Fruit fly (Drosophila melanogaster) whole organism, embryonic: ENCODE results near the gene gry.

ENCODE experiments used
- Antp ChIP-seq: fragments of 200-800 bp; sonication (Bioruptor generic); optimal IDR thresholded peaks from 3 replicates; lab custom pipeline; 2016; ENCODE audit warnings: missing biosample characterization, missing genetic modification characterization
- Asciz ChIP-seq: fragments of 200-800 bp; sonication (Bioruptor generic); optimal IDR thresholded peaks from 2 replicates; lab custom pipeline; 2017; ENCODE audit warnings: missing biosample characterization, mild to moderate bottlenecking, missing genetic modification characterization, missing genetic modification reagents
- CG10267 ChIP-seq: fragments of 200-800 bp; sonication (Bioruptor generic); optimal IDR thresholded peaks from 2 replicates; lab custom pipeline; 2018; ENCODE audit warnings: missing biosample characterization, mild to moderate bottlenecking, missing genetic modification characterization, moderate library complexity
- CG10431 ChIP-seq: fragments of 200-800 bp; sonication (Bioruptor generic); optimal IDR thresholded peaks from 3 replicates; lab custom pipeline; 2018; ENCODE audit warnings: missing biosample characterization, mild to moderate bottlenecking, missing genetic modification characterization
- CG12155 ChIP-seq: fragments of 200-800 bp; sonication (Bioruptor generic); optimal IDR thresholded peaks from 3 replicates; lab custom pipeline; 2016; ENCODE audit warnings: missing biosample characterization, missing genetic modification characterization
- CG12391 ChIP-seq: fragments of 200-800 bp; sonication (Bioruptor generic); optimal IDR thresholded peaks from 3 replicates; lab custom pipeline; 2018; ENCODE audit warnings: missing biosample characterization, mild to moderate bottlenecking, missing genetic modification characterization, moderate library complexity
- CG13287 ChIP-seq: fragments of 200-800 bp; sonication (Bioruptor generic); IDR thresholded peaks from 2 replicates; pipeline ENCODE4 v1.3.6; 2022; ENCODE audit warnings: missing biosample characterization, missing genetic modification characterization; ENCODE audit not compliant: partially characterized antibody
- CG16779 ChIP-seq: fragments of 200-800 bp; sonication (Bioruptor generic); IDR thresholded peaks from 2 replicates; pipeline ENCODE4 v1.3.6; 2022; ENCODE audit warnings: missing biosample characterization, missing genetic modification characterization
- CG2678 ChIP-seq: fragments of 200-800 bp; sonication (Bioruptor generic); optimal IDR thresholded peaks from 3 replicates; lab custom pipeline; 2019; ENCODE audit warnings: missing biosample characterization, mild to moderate bottlenecking, missing genetic modification characterization, moderate library complexity
- CG32772 ChIP-seq: fragments of 200-800 bp; sonication (Bioruptor generic); IDR thresholded peaks from 2 replicates; pipeline ENCODE4 v1.3.6; 2022; ENCODE audit warnings: missing biosample characterization, missing genetic modification characterization
- CG6765 ChIP-seq: fragments of 200-800 bp; sonication (Bioruptor generic); optimal IDR thresholded peaks from 3 replicates; lab custom pipeline; 2017; ENCODE audit warnings: missing biosample characterization, mild to moderate bottlenecking, missing genetic modification characterization
- CG6813 ChIP-seq: fragments of 200-800 bp; sonication (Bioruptor generic); optimal IDR thresholded peaks from 2 replicates; lab custom pipeline; 2017; ENCODE audit warnings: missing biosample characterization, missing genetic modification characterization, mild to moderate bottlenecking, moderate library complexity, missing genetic modification reagents
- CG8290 ChIP-seq, 3 experiments: fragments of 200-800 bp; sonication (Bioruptor generic); optimal IDR thresholded peaks; 2 replicates each; lab custom pipeline; 2016 to 2019; ENCODE audit warnings: missing biosample characterization in 3 of 3, missing genetic modification characterization in 3 of 3, mild to moderate bottlenecking in 2 of 3, moderate library complexity in 1 of 3
- CG8359 ChIP-seq: fragments of 200-800 bp; sonication (Bioruptor generic); optimal IDR thresholded peaks from 2 replicates; lab custom pipeline; 2017; ENCODE audit warnings: missing biosample characterization, mild to moderate bottlenecking, missing genetic modification characterization, borderline replicate concordance
- E2f1 ChIP-seq: fragments of 200-800 bp; sonication (Bioruptor generic); IDR thresholded peaks from 2 replicates; pipeline ENCODE4 v1.3.6; 2022; ENCODE audit warnings: missing biosample characterization, missing genetic modification characterization
- GATAe ChIP-seq: fragments of 200-800 bp; sonication (Bioruptor generic); conservative IDR thresholded peaks from 2 replicates; pipeline ENCODE4 v1.3.6; 2022; ENCODE audit warnings: missing biosample characterization, missing genetic modification characterization
- Hr51 ChIP-seq, 2 experiments: fragments of 200-800 bp; sonication (Bioruptor generic); optimal IDR thresholded peaks; 2 replicates in 1 of 2; 3 replicates in 1 of 2; lab custom pipeline; 2016 to 2018; ENCODE audit warnings: missing biosample characterization in 2 of 2, missing genetic modification characterization in 2 of 2, mild to moderate bottlenecking in 1 of 2, moderate library complexity in 1 of 2
- MTF-1 ChIP-seq: fragments of 200-800 bp; sonication (Bioruptor generic); optimal IDR thresholded peaks from 2 replicates; lab custom pipeline; 2018; ENCODE audit warnings: missing biosample characterization, mild to moderate bottlenecking, missing genetic modification characterization, borderline replicate concordance
- Med ChIP-seq: fragments of 200-800 bp; sonication (Bioruptor generic); peaks from one replicate; lab custom pipeline; 2016; ENCODE audit warnings: missing biosample characterization, missing genetic modification characterization, mild to moderate bottlenecking, inconsistent platforms, moderate library complexity
- Mes4 ChIP-seq: fragments of 200-800 bp; sonication (Bioruptor generic); optimal IDR thresholded peaks from 2 replicates; lab custom pipeline; 2016; ENCODE audit warnings: missing biosample characterization, missing genetic modification characterization
- NC2α ChIP-seq: fragments of 200-800 bp; sonication (Bioruptor generic); optimal IDR thresholded peaks from 2 replicates; lab custom pipeline; 2016; ENCODE audit warnings: missing biosample characterization, missing genetic modification characterization
- NfI ChIP-seq: fragments of 200-800 bp; sonication (Bioruptor generic); optimal IDR thresholded peaks from 3 replicates; lab custom pipeline; 2018; ENCODE audit warnings: missing biosample characterization, mild to moderate bottlenecking, missing genetic modification characterization, moderate library complexity
- PHDP ChIP-seq: fragments of 200-800 bp; sonication (Bioruptor generic); optimal IDR thresholded peaks from 3 replicates; lab custom pipeline; 2018; ENCODE audit warnings: missing biosample characterization, mild to moderate bottlenecking, missing genetic modification characterization, moderate library complexity
- Pdp1 ChIP-seq, 2 experiments: fragments of 200-800 bp; sonication (Bioruptor generic); optimal IDR thresholded peaks; 3 replicates each; lab custom pipeline; 2016; ENCODE audit warnings: missing biosample characterization in 2 of 2, missing genetic modification characterization in 2 of 2, mild to moderate bottlenecking in 1 of 2, moderate library complexity in 1 of 2
- az2 ChIP-seq: fragments of 200-800 bp; sonication (Bioruptor generic); optimal IDR thresholded peaks from 3 replicates; lab custom pipeline; 2016; ENCODE audit warnings: missing biosample characterization, missing genetic modification characterization
- bsh ChIP-seq, 2 experiments: fragments of 200-800 bp; sonication (Bioruptor generic); optimal IDR thresholded peaks; 2 replicates each; lab custom pipeline; 2017 to 2018; ENCODE audit warnings: mild to moderate bottlenecking in 2 of 2, missing biosample characterization in 2 of 2, missing genetic modification characterization in 2 of 2, moderate library complexity in 1 of 2
- chif ChIP-seq, 2 experiments: fragments of 200-800 bp; sonication (Bioruptor generic); optimal IDR thresholded peaks; 3 replicates each; lab custom pipeline; 2016; ENCODE audit warnings: missing biosample characterization in 2 of 2, missing genetic modification characterization in 2 of 2
- chinmo ChIP-seq: fragments of 200-800 bp; sonication (Bioruptor generic); IDR thresholded peaks from 4 replicates; pipeline ENCODE4 v1.3.6; 2022; ENCODE audit warnings: missing biosample characterization, missing genetic modification characterization; ENCODE audit not compliant: partially characterized antibody
- crc ChIP-seq: fragments of 200-800 bp; sonication (Bioruptor generic); optimal IDR thresholded peaks from 2 replicates; lab custom pipeline; 2016; ENCODE audit warnings: missing biosample characterization, missing genetic modification characterization
- dmrt99B ChIP-seq: fragments of 200-800 bp; sonication (Bioruptor generic); optimal IDR thresholded peaks from 2 replicates; lab custom pipeline; 2018; ENCODE audit warnings: missing biosample characterization, mild to moderate bottlenecking, missing genetic modification characterization, moderate library complexity
- fd3F ChIP-seq: fragments of 200-800 bp; sonication (Bioruptor generic); optimal IDR thresholded peaks from 2 replicates; lab custom pipeline; 2018; ENCODE audit warnings: missing biosample characterization, mild to moderate bottlenecking, missing genetic modification characterization, moderate library complexity
- gce ChIP-seq: fragments of 200-800 bp; sonication (Bioruptor generic); IDR thresholded peaks from 3 replicates; pipeline ENCODE4 v1.3.6; 2022; ENCODE audit warnings: missing biosample characterization, missing genetic modification characterization
- hbn ChIP-seq: fragments of 200-800 bp; sonication (Bioruptor generic); IDR thresholded peaks from 2 replicates; pipeline ENCODE4 v1.3.6; 2022; ENCODE audit warnings: missing biosample characterization, missing genetic modification characterization; ENCODE audit not compliant: partially characterized antibody
- hkb ChIP-seq, 2 experiments: fragments of 200-800 bp in 1 of 2; fragments of >200 bp in 1 of 2; sonication (Bioruptor generic) in 1 of 2; IDR thresholded peaks in 1 of 2; optimal IDR thresholded peaks in 1 of 2; 2 replicates each; pipeline versions ENCODE4 v1.3.6 to Lab custom; 2017 to 2022; ENCODE audit warnings: missing biosample characterization in 1 of 2, missing genetic modification characterization in 1 of 2
- klu ChIP-seq: fragments of 200-800 bp; sonication (Bioruptor generic); IDR thresholded peaks from 2 replicates; pipeline ENCODE4 v1.3.6; 2022; ENCODE audit warnings: missing biosample characterization, missing genetic modification characterization
- onecut ChIP-seq: fragments of 200-800 bp; sonication (Bioruptor generic); IDR thresholded peaks from 2 replicates; pipeline ENCODE4 v1.3.6; 2022; ENCODE audit warnings: missing biosample characterization, missing genetic modification characterization
- pan ChIP-seq, 4 experiments: fragments of >200 bp in 3 of 4; fragments of 200-800 bp in 1 of 4; sonication (Bioruptor generic) in 1 of 4; optimal IDR thresholded peaks in 3 of 4; IDR thresholded peaks in 1 of 4; 2 replicates each; pipeline versions ENCODE4 v1.3.6 to Lab custom; 2017 to 2022; ENCODE audit warnings: missing biosample characterization in 2 of 4, missing genetic modification characterization in 2 of 4, mixed read lengths in 1 of 4
- peb ChIP-seq: fragments of 200-800 bp; sonication (Bioruptor generic); IDR thresholded peaks from 2 replicates; pipeline ENCODE4 v1.3.6; 2022; ENCODE audit warnings: missing biosample characterization, missing genetic modification characterization
- ro ChIP-seq: fragments of 200-800 bp; sonication (Bioruptor generic); IDR thresholded peaks from 2 replicates; pipeline ENCODE4 v1.3.6; 2022; ENCODE audit warnings: missing biosample characterization, missing genetic modification characterization
- row ChIP-seq: fragments of 200-800 bp; sonication (Bioruptor generic); IDR thresholded peaks from 3 replicates; pipeline ENCODE4 v1.3.6; 2022; ENCODE audit warnings: missing biosample characterization, missing genetic modification characterization
- salm ChIP-seq: fragments of 200-800 bp; sonication (Bioruptor generic); optimal IDR thresholded peaks from 2 replicates; lab custom pipeline; 2018; ENCODE audit warnings: missing biosample characterization, mild to moderate bottlenecking, missing genetic modification characterization
- sens ChIP-seq: fragments of 200-800 bp; sonication (Bioruptor generic); peaks from one replicate; lab custom pipeline; 2016; ENCODE audit warnings: missing biosample characterization, missing genetic modification characterization
- wdn ChIP-seq: fragments of 200-800 bp; sonication (Bioruptor generic); IDR thresholded peaks from 2 replicates; pipeline ENCODE4 v1.3.6; 2022; ENCODE audit warnings: missing biosample characterization, missing genetic modification characterization
- zf30C ChIP-seq: fragments of 200-800 bp; sonication (Bioruptor generic); optimal IDR thresholded peaks from 3 replicates; lab custom pipeline; 2018; ENCODE audit warnings: missing biosample characterization, mild to moderate bottlenecking, missing genetic modification characterization

gry gene

DNA sequence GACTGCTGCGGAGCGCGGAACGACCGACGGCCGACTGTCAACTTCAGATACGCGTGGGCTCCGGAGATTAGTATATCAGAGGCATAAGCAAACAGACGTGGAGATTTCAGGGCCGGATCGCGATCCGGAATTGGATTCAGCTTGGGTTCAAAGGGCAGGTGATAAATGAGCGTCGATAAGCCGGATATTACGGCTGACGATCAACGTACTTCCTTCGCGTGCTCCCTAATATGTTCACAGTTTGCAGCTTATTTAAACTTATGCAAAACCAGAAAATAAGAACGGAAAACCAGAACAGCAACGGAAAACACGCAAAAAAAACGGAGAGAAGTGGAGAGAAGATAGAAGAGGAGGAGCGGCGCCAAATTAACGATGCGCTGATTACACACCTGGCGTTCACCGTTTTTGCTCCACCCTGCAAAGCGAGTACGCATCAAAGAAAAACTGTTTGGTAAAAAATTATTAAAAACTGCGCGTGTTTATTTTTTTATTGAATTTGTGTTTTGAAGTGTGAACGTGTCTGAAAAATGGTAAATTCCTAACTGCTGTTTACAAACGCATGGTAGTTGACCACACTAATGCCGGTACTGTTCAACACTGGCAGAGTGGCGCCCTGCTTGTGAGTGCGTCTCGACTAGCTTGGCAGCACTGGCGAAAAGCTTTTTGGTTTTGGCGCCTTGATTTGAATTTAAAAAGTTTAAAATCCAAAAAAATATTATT is 40.3 kb downstream of the gry start, which contains the start of gene CG17746 (continued):
- TF ChIP-seq CG12155 (GFP tag; lab: Kevin White, UChicago) (peak; percentile 42), onecut (GFP tag; lab: Robert Waterston, UW) (0 out of 2 replicates have a peak, but pooled peaks have one; percentile 6), crc (no peak), Antp (peak; percentile 34), pan (optimal IDR thresholded peaks at IDR 0.05; lab: Kevin White, UChicago) (no peak), pan (GFP tag; optimal IDR thresholded peaks at IDR 0.05 in 1 of 2, IDR thresholded peaks at IDR 0.05 in 1 of 2) (no peak), row (GFP tag; lab: Robert Waterston, UW) (no peak), peb (no peak), CG16779 (GFP tag; lab: Robert Waterston, UW) (no peak), Mes4 (GFP tag; lab: Kevin White, UChicago) (peak; percentile 5), CG32772 (peak; percentile 49; the same call in 1 of the 2 replicates), gce (GFP tag; lab: Robert Waterston, UW) (no peak), CG10267 (tag; lab: Kevin White, UChicago) (peak; percentile 98), fd3F (no peak), MTF-1 (GFP tag; lab: Kevin White, UChicago) (no peak), klu (no peak), NfI (GFP tag; lab: Kevin White, UChicago) (peak; percentile 9), CG6765 (GFP tag; lab: Kevin White, UChicago) (no peak), CG13287 (peak; percentile 72)
- TF ChIP-seq, all 482 proteins: peak for 176

DNA sequence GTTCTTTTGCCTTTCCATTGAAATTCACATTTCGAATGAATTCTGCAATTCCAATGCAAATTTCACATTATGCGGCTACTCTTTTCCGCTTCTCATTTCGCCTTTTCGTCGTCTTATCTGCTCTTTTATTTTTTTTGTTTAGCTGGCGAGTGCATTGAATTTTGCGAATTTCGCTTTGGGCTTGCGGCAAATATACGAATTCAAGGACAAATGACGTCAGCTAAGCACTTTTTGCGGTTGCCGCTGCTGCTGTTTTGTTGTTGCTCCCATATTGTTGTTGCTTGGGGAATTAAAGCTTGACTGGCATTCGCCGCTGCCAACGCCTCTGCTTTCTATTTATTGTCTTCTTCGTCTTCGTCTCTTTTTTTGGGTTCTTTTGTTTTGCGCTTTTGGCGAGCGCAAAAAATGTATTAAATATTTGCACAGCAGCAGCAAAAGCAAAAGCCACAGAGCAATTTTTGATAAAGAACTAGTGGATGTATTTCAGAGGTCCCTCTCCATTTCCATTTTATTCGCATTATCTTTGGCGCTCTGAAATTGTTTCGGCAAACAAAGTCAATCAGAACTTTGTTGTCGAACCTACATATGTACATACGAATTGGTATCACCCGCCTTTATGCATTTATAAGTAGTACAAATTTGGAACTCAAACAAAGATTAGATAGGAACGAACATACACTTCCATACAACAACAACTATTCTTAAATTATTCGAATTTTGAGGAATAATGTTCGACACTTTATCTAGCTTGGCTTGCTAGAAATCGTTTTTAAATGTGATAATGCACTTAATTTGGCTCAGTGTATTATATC is 41.1 kb downstream of the gry start:
- TF ChIP-seq hkb (optimal IDR thresholded peaks at IDR 0.05; lab: Kevin White, UChicago) (peak; percentile 13), hkb (GFP tag; IDR thresholded peaks at IDR 0.05; lab: Robert Waterston, UW) (no peak), Asciz (GFP tag; lab: Kevin White, UChicago) (peak; percentile 34), az2 (peak; percentile 6), Pdp1 (GFP tag; optimal IDR thresholded peaks at IDR 0.05; lab: Kevin White, UChicago) (peak in 1 of 2 experiments; percentile 18), row (GFP tag; lab: Robert Waterston, UW) (peak; percentile 29; the same call in 1 of the 3 replicates), CG2678 (tag; lab: Kevin White, UChicago) (peak; percentile 10), salm (tag; lab: Kevin White, UChicago) (peak; percentile 54), CG6813 (GFP tag; lab: Kevin White, UChicago) (peak; percentile 12), chif (GFP tag; optimal IDR thresholded peaks at IDR 0.05; lab: Kevin White, UChicago) (no peak), PHDP (tag; lab: Kevin White, UChicago) (peak; percentile 34), chinmo (GFP tag; lab: Robert Waterston, UW) (0 out of 4 replicates have a peak, but pooled peaks have one; percentile 35), GATAe (GFP tag; lab: Robert Waterston, UW) (peak; percentile 42; the same call in 1 of the 2 replicates), CG12391 (peak; percentile 2), ro (no peak), zf30C (peak; percentile 47), sens (GFP tag; lab: Kevin White, UChicago) (peak; percentile 53), CG8359 (GFP tag; lab: Kevin White, UChicago) (no peak), Med (GFP tag; lab: Kevin White, UChicago) (peak; percentile 47), hbn (0 out of 2 replicates have a peak, but pooled peaks have one; percentile 2), Hr51 (GFP tag; optimal IDR thresholded peaks at IDR 0.05; lab: Kevin White, UChicago) (no peak), bsh (GFP tag; optimal IDR thresholded peaks at IDR 0.05; lab: Kevin White, UChicago) (peak in 1 of 2 experiments; percentile 46), CG8290 (GFP tag; optimal IDR thresholded peaks at IDR 0.05; lab: Kevin White, UChicago) (no peak), CG8290 (tag; optimal IDR thresholded peaks at IDR 0.05; lab: Kevin White, UChicago) (peak in 1 of 2 experiments; percentile 51), CG10431 (GFP tag; lab: Kevin White, UChicago) (peak; percentile 40), dmrt99B (tag; lab: Kevin White, UChicago) (no peak), NC2α (no peak), E2f1 (GFP tag; lab: Robert Waterston, UW) (0 out of 2 replicates have a peak, but pooled peaks have one; percentile 2), wdn (GFP tag; lab: Robert Waterston, UW) (no peak)
